Fruit fly (Drosophila melanogaster): ENCODE results near the gene pn.
A peak's percentile ranks its signal among the peaks of the same experiment; 100 is the strongest.

Gene pn

dm6 chrX:2180750-2181261 lies at the start of gene pn (continued):
- TF ChIP-seq CG9797 (GFP tag; optimal IDR thresholded peaks at IDR 0.05) (no peak), CG9437 (GFP tag; optimal IDR thresholded peaks at IDR 0.05) (no peak), CG1233 (GFP tag; optimal IDR thresholded peaks at IDR 0.05) (no peak), CG9215 (GFP tag; IDR thresholded peaks at IDR 0.05) (no peak), gcm (GFP tag; optimal IDR thresholded peaks at IDR 0.05) (no peak), Ssrp (tag; optimal IDR thresholded peaks at IDR 0.05) (no peak), hbn (GFP tag; IDR thresholded peaks at IDR 0.05; ENCODE audit: partially characterized antibody) (peak; percentile 39; the same call in 1 of the 2 replicates), Eip74EF (GFP tag; optimal IDR thresholded peaks at IDR 0.05) (no peak), CG1792 (GFP tag; optimal IDR thresholded peaks at IDR 0.05) (no peak), Deaf1 (tag; optimal IDR thresholded peaks at IDR 0.05) (no peak), CG5953 (GFP tag; IDR thresholded peaks at IDR 0.05) (no peak), dimm (GFP tag; IDR thresholded peaks at IDR 0.05) (no peak), CG3407 (GFP tag; optimal IDR thresholded peaks at IDR 0.05) (no peak), crp (GFP tag; optimal IDR thresholded peaks at IDR 0.05) (peak; percentile 55 to 83), emc (GFP tag; optimal IDR thresholded peaks at IDR 0.05) (no peak), sr (GFP tag; IDR thresholded peaks at IDR 0.05) (no peak), btn (GFP tag; optimal IDR thresholded peaks at IDR 0.05) (no peak), p53 (GFP tag; optimal IDR thresholded peaks at IDR 0.05) (no peak), NK7.1 (GFP tag; optimal IDR thresholded peaks at IDR 0.05) (no peak), run (tag; optimal IDR thresholded peaks at IDR 0.05) (no peak), NC2β (GFP tag; optimal IDR thresholded peaks at IDR 0.05) (no peak), CG8944 (GFP tag; optimal IDR thresholded peaks at IDR 0.05) (no peak), Atf3 (GFP tag; optimal IDR thresholded peaks at IDR 0.05) (no peak), hb (GFP tag; IDR thresholded peaks at IDR 0.05; ENCODE audit: partially characterized antibody) (no peak), E2f2 (GFP tag; IDR thresholded peaks at IDR 0.05) (peak; percentile 80), oc (tag; optimal IDR thresholded peaks at IDR 0.05) (no peak), CG6854 (GFP tag; optimal IDR thresholded peaks at IDR 0.05) (no peak), ems (GFP tag; optimal IDR thresholded peaks at IDR 0.05) (no peak), CG1602 (GFP tag; optimal IDR thresholded peaks at IDR 0.05) (no peak), pan (optimal IDR thresholded peaks at IDR 0.05) (no peak), pan (GFP tag; optimal IDR thresholded peaks at IDR 0.05 in 1 of 2, IDR thresholded peaks at IDR 0.05 in 1 of 2) (no peak), Hsf (GFP tag; optimal IDR thresholded peaks at IDR 0.05) (no peak)

dm6 chrX:2134226-2134880 lies 46.7 kb upstream of the pn start:
- TF ChIP-seq Atf6 (GFP tag; IDR thresholded peaks at IDR 0.05) (no peak), CG32532 (GFP tag; IDR thresholded peaks at IDR 0.05) (peak; percentile 70), CG7963 (GFP tag; IDR thresholded peaks at IDR 0.05; ENCODE audit: partially characterized antibody) (no peak), CG7745 (tag; optimal IDR thresholded peaks at IDR 0.05) (no peak), CG2712 (tag; optimal IDR thresholded peaks at IDR 0.05) (peak; percentile 77), Mrtf (GFP tag; IDR thresholded peaks at IDR 0.05) (0 out of 3 replicates have a peak, but pooled peaks have one; percentile 48), Xbp1 (GFP tag; optimal IDR thresholded peaks at IDR 0.05) (peak; percentile 68), fd96Cb (tag; optimal IDR thresholded peaks at IDR 0.05) (peak; percentile 76), CG12744 (GFP tag; optimal IDR thresholded peaks at IDR 0.05) (peak; percentile 36), Dfd (GFP tag; optimal IDR thresholded peaks at IDR 0.05) (no peak), emc (GFP tag; optimal IDR thresholded peaks at IDR 0.05) (peak; percentile 11), CG11456 (GFP tag; IDR thresholded peaks at IDR 0.05) (peak; percentile 58; the same call in 1 of the 3 replicates), CG3065 (GFP tag; optimal IDR thresholded peaks at IDR 0.05) (no peak), sens-2 (GFP tag; IDR thresholded peaks at IDR 0.05) (no peak), seq (GFP tag; IDR thresholded peaks at IDR 0.05) (peak; percentile 32; the same call in 1 of the 2 replicates), ab (GFP tag; optimal IDR thresholded peaks at IDR 0.05) (no peak), CG9215 (GFP tag; IDR thresholded peaks at IDR 0.05) (no peak; the same call in 1 of the 2 replicates), Poxn (GFP tag; IDR thresholded peaks at IDR 0.05) (no peak), ttk (GFP tag; IDR thresholded peaks at IDR 0.05) (peak; percentile 67), insv (GFP tag; optimal IDR thresholded peaks at IDR 0.05) (no peak), bsh (GFP tag; optimal IDR thresholded peaks at IDR 0.05) (peak; percentile 53 to 85)
